Fruit fly (Drosophila melanogaster): Measurements from ENCODE around the gene CG18764.

The CG18764 gene

dm6 chr3R:11628416-11629041 is 1.8 kb downstream of the CG18764 start, which contains the start of gene CG14712 (continued):
- TF ChIP-seq CG17186 (GFP tag; optimal IDR thresholded peaks at IDR 0.05) (peak; percentile 49), HLHmδ (GFP tag; optimal IDR thresholded peaks at IDR 0.05) (no peak), Hr78 (GFP tag; optimal IDR thresholded peaks at IDR 0.05) (no peak), ham (GFP tag; IDR thresholded peaks at IDR 0.05) (no peak), gcm (GFP tag; optimal IDR thresholded peaks at IDR 0.05) (no peak), Hand (GFP tag; optimal IDR thresholded peaks at IDR 0.05) (no peak), sens-2 (GFP tag; IDR thresholded peaks at IDR 0.05) (no peak), HHEX (GFP tag; optimal IDR thresholded peaks at IDR 0.05) (no peak), en (GFP tag; optimal IDR thresholded peaks at IDR 0.05) (no peak), CG2678 (tag; optimal IDR thresholded peaks at IDR 0.05) (no peak), CG3726 (GFP tag; IDR thresholded peaks at IDR 0.05) (no peak), danr (GFP tag; IDR thresholded peaks at IDR 0.05) (no peak), CG8478 (optimal IDR thresholded peaks at IDR 0.05) (no peak), inv (GFP tag; IDR thresholded peaks at IDR 0.05; ENCODE audit: partially characterized antibody) (peak; percentile 45; the same call in 1 of the 2 replicates), klu (GFP tag; IDR thresholded peaks at IDR 0.05) (no peak), CG3838 (GFP tag; optimal IDR thresholded peaks at IDR 0.05) (no peak), CG11695 (GFP tag; IDR thresholded peaks at IDR 0.05) (no peak), CG5245 (GFP tag; optimal IDR thresholded peaks at IDR 0.05) (no peak), CG18476 (GFP tag; optimal IDR thresholded peaks at IDR 0.05) (no peak), CG7745 (tag; optimal IDR thresholded peaks at IDR 0.05) (no peak), Hey (tag; optimal IDR thresholded peaks at IDR 0.05) (no peak), Dref (GFP tag; IDR thresholded peaks at IDR 0.05) (peak; percentile 90), CG13424 (tag; optimal IDR thresholded peaks at IDR 0.05) (no peak), dan (GFP tag; IDR thresholded peaks at IDR 0.05) (no peak), slou (GFP tag; optimal IDR thresholded peaks at IDR 0.05) (no peak), onecut (GFP tag; IDR thresholded peaks at IDR 0.05) (no peak), jumu (GFP tag; optimal IDR thresholded peaks at IDR 0.05) (no peak), CG7839 (tag; optimal IDR thresholded peaks at IDR 0.05) (no peak), al (GFP tag; IDR thresholded peaks at IDR 0.05) (no peak), CG15269 (tag; optimal IDR thresholded peaks at IDR 0.05) (no peak), CG7987 (GFP tag; optimal IDR thresholded peaks at IDR 0.05) (no peak), peb (GFP tag; IDR thresholded peaks at IDR 0.05) (no peak), fd3F (GFP tag; optimal IDR thresholded peaks at IDR 0.05) (no peak), hbn (GFP tag; IDR thresholded peaks at IDR 0.05; ENCODE audit: partially characterized antibody) (peak; percentile 48; the same call in 1 of the 2 replicates), CG10431 (GFP tag; optimal IDR thresholded peaks at IDR 0.05) (no peak), tgo (GFP tag; IDR thresholded peaks at IDR 0.05) (no peak), HLH54F (GFP tag; optimal IDR thresholded peaks at IDR 0.05) (peak; percentile 5), CG6683 (GFP tag; optimal IDR thresholded peaks at IDR 0.05) (no peak), yki (optimal IDR thresholded peaks at IDR 0.05) (no peak), CG31388 (GFP tag; optimal IDR thresholded peaks at IDR 0.05) (no peak), CG11723 (GFP tag; optimal IDR thresholded peaks at IDR 0.05) (no peak), Trl (optimal IDR thresholded peaks at IDR 0.05) (no peak), Trl (GFP tag; optimal IDR thresholded peaks at IDR 0.05) (peak; percentile 18), bsh (GFP tag; optimal IDR thresholded peaks at IDR 0.05) (no peak), CG6791 (GFP tag; IDR thresholded peaks at IDR 0.05; ENCODE audit: partially characterized antibody) (0 out of 3 replicates have a peak, but pooled peaks have one; percentile 40), CG34224 (GFP tag; IDR thresholded peaks at IDR 0.05; ENCODE audit: partially characterized antibody) (peak; percentile 44), Dek (tag; optimal IDR thresholded peaks at IDR 0.05) (no peak), CG3847 (GFP tag; IDR thresholded peaks at IDR 0.05) (0 out of 2 replicates have a peak, but pooled peaks have one; percentile 23), H15 (GFP tag; IDR thresholded peaks at IDR 0.05) (no peak), CG4854 (GFP tag; optimal IDR thresholded peaks at IDR 0.05) (no peak), HLH3B (GFP tag; IDR thresholded peaks at IDR 0.05) (no peak)
